Worm (Caenorhabditis elegans) whole organism, L1 larva: ENCODE results near the gene F43E2.6.

Experiments used
- egl-27 ChIP-seq, 2 experiments: fragments of 150-350 bp in 1 of 2; sonication (generic microtip); optimal IDR thresholded peaks; 3 replicates each; lab custom pipeline; 2017 to 2018; ENCODE audit warnings: missing biosample characterization in 2 of 2, missing genetic modification characterization in 2 of 2, missing genetic modification reagents in 2 of 2
- lin-15B ChIP-seq: fragments of 150-350 bp; sonication (generic microtip); optimal IDR thresholded peaks from 3 replicates; lab custom pipeline; 2014; ENCODE audit warnings: missing biosample characterization, missing genetic modification characterization
- nhr-20 ChIP-seq: sonication (generic microtip); optimal IDR thresholded peaks from 2 replicates; lab custom pipeline; 2016; ENCODE audit warnings: mild to moderate bottlenecking, missing genetic modification characterization, missing compliant biosample characterization
- skn-1 ChIP-seq: fragments of 150-350 bp; optimal IDR thresholded peaks from 2 replicates; lab custom pipeline; 2014; ENCODE audit warnings: missing biosample characterization, missing genetic modification characterization

DNA sequence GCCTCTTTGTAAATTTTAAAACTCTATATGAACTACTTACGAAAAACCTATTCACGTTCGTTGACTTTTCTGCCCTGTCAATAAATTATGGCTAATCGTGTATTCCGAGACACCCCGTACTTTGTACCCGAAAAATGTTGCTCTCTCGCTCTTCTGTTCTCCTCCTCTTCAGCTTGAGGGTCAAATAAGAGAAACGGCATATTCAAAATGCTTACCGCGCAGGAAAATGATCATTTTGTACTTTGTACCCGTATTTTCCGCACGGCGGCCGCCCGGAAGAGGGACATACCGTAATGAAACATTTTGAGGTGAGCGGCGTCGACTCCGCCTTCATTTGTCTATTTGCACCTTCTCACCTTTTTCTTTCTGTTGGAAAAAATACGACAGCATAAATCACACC, 25.0 kb downstream of the F43E2.6 start:
- TF ChIP-seq nhr-20 (no peak), egl-27 (tag; optimal IDR thresholded peaks at IDR 0.05; lab: Kevin White, UChicago) (no peak), lin-15B (no peak), skn-1 (tag; lab: Kevin White, UChicago) (no peak)
